Worm (Caenorhabditis elegans): ENCODE measurements around the gene metr-1.

- TF ChIP-seq T22C8.4 (GFP tag; IDR thresholded peaks at IDR 0.05) (no peak), flt-1 (GFP tag; IDR thresholded peaks at IDR 0.05) (no peak), ztf-23 (GFP tag; IDR thresholded peaks at IDR 0.05) (no peak), cog-1 (tag; optimal IDR thresholded peaks at IDR 0.05) (no peak), tab-1 (GFP tag; IDR thresholded peaks at IDR 0.05) (no peak), klf-2 (GFP tag; conservative IDR thresholded peaks at IDR 0.05) (no peak), ztf-29 (GFP tag; IDR thresholded peaks at IDR 0.05) (no peak), med-1 (GFP tag; optimal IDR thresholded peaks at IDR 0.05; ENCODE audit: insufficient read depth) (no peak)
These were observed 10.6 kb upstream of the metr-1 start, which contains the start of gene F44F4.9 for ce11 chrII:10915732-10916131.

Measured in whole organism, midembryonic.